Fruit fly (Drosophila melanogaster) whole organism, embryonic: ENCODE results near the gene CG2540.

Experiments used
- Asciz ChIP-seq: fragments of 200-800 bp; sonication (Bioruptor generic); optimal IDR thresholded peaks from 2 replicates; lab custom pipeline; 2017; ENCODE audit warnings: missing biosample characterization, mild to moderate bottlenecking, missing genetic modification characterization, missing genetic modification reagents
- B-H1 ChIP-seq: fragments of 200-800 bp; sonication (Bioruptor generic); IDR thresholded peaks from 3 replicates; pipeline ENCODE4 v1.3.6; 2022; ENCODE audit warnings: missing biosample characterization, missing genetic modification characterization
- CG1024 ChIP-seq: fragments of 200-800 bp; sonication (Bioruptor generic); IDR thresholded peaks from 2 replicates; pipeline ENCODE4 v1.3.6; 2022; ENCODE audit warnings: missing biosample characterization, missing genetic modification characterization
- CG10267 ChIP-seq: fragments of 200-800 bp; sonication (Bioruptor generic); optimal IDR thresholded peaks from 2 replicates; lab custom pipeline; 2018; ENCODE audit warnings: missing biosample characterization, mild to moderate bottlenecking, missing genetic modification characterization, moderate library complexity
- CG12299 ChIP-seq: fragments of 200-800 bp; sonication (Bioruptor generic); optimal IDR thresholded peaks from 2 replicates; lab custom pipeline; 2018; ENCODE audit warnings: missing biosample characterization, mild to moderate bottlenecking, missing genetic modification characterization
- CG14667 ChIP-seq: fragments of 200-800 bp; sonication (Bioruptor generic); IDR thresholded peaks from 2 replicates; pipeline ENCODE4 v1.3.6; 2022; ENCODE audit warnings: missing biosample characterization, missing genetic modification characterization
- CG15514 ChIP-seq: fragments of 200-800 bp; sonication (Bioruptor generic); optimal IDR thresholded peaks from 3 replicates; lab custom pipeline; 2017; ENCODE audit warnings: missing biosample characterization, missing genetic modification characterization, mild to moderate bottlenecking, moderate library complexity, missing genetic modification reagents
- CG17568 ChIP-seq: fragments of 200-800 bp; sonication (Bioruptor generic); optimal IDR thresholded peaks from 2 replicates; lab custom pipeline; 2018; ENCODE audit warnings: missing biosample characterization, mild to moderate bottlenecking, missing genetic modification characterization, moderate library complexity
- CG17912 ChIP-seq: fragments of 200-800 bp; sonication (Bioruptor generic); optimal IDR thresholded peaks from 2 replicates; lab custom pipeline; 2018; ENCODE audit warnings: missing biosample characterization, mild to moderate bottlenecking, missing genetic modification characterization
- CG2712 ChIP-seq: fragments of 200-800 bp; optimal IDR thresholded peaks from 3 replicates; lab custom pipeline; 2019; ENCODE audit warnings: missing biosample characterization, mild to moderate bottlenecking, missing genetic modification characterization, moderate library complexity
- CG31441 ChIP-seq: fragments of 200-800 bp; sonication (Bioruptor generic); IDR thresholded peaks from 2 replicates; pipeline ENCODE4 v1.3.6; 2022; ENCODE audit warnings: missing biosample characterization, missing genetic modification characterization
- CG3726 ChIP-seq: fragments of 200-800 bp; sonication (Bioruptor generic); IDR thresholded peaks from 3 replicates; pipeline ENCODE4, ENCODE4 v1.3.6; 2022; ENCODE audit warnings: missing biosample characterization, missing genetic modification characterization
- CG6254 ChIP-seq: fragments of 200-800 bp; sonication (Bioruptor generic); optimal IDR thresholded peaks from 3 replicates; lab custom pipeline; 2017; ENCODE audit warnings: mild to moderate bottlenecking, missing biosample characterization, missing genetic modification reagents, missing genetic modification characterization
- CG6689 ChIP-seq: fragments of 200-800 bp; sonication (Bioruptor generic); IDR thresholded peaks from 2 replicates; pipeline ENCODE4 v1.3.6; 2022; ENCODE audit warnings: missing biosample characterization, missing genetic modification characterization
- CG6791 ChIP-seq: fragments of 200-800 bp; sonication (Bioruptor generic); IDR thresholded peaks from 3 replicates; pipeline ENCODE4 v1.3.6; 2022; ENCODE audit warnings: missing biosample characterization, missing genetic modification characterization; ENCODE audit not compliant: partially characterized antibody
- CG7372 ChIP-seq: fragments of 200-800 bp; sonication (Bioruptor generic); IDR thresholded peaks from 2 replicates; pipeline ENCODE4 v1.3.6; 2022; ENCODE audit warnings: missing biosample characterization, missing genetic modification characterization
- Dip3 ChIP-seq: fragments of 200-800 bp; sonication (Bioruptor generic); optimal IDR thresholded peaks from 3 replicates; lab custom pipeline; 2016; ENCODE audit warnings: missing biosample characterization, missing genetic modification characterization
- HLH54F ChIP-seq: fragments of 200-800 bp; sonication (Bioruptor generic); optimal IDR thresholded peaks from 3 replicates; lab custom pipeline; 2016; ENCODE audit warnings: missing biosample characterization, missing genetic modification characterization
- HLHmδ ChIP-seq: fragments of 200-800 bp; sonication (Bioruptor generic); optimal IDR thresholded peaks from 2 replicates; lab custom pipeline; 2018; ENCODE audit warnings: missing biosample characterization, mild to moderate bottlenecking, missing genetic modification characterization, moderate library complexity
- HmgD ChIP-seq: fragments of 200-800 bp; sonication (Bioruptor generic); optimal IDR thresholded peaks from 3 replicates; lab custom pipeline; 2016; ENCODE audit warnings: missing biosample characterization, missing genetic modification characterization
- Mrtf ChIP-seq: fragments of 200-800 bp; sonication (Bioruptor generic); IDR thresholded peaks from 3 replicates; pipeline ENCODE4 v1.3.6; 2022; ENCODE audit warnings: missing biosample characterization, missing genetic modification characterization
- NK7.1 ChIP-seq: fragments of 200-800 bp; sonication (Bioruptor generic); optimal IDR thresholded peaks from 3 replicates; lab custom pipeline; 2016; ENCODE audit warnings: missing biosample characterization, missing genetic modification characterization
- Oli ChIP-seq: fragments of 200-800 bp; sonication (Bioruptor generic); optimal IDR thresholded peaks from 2 replicates; lab custom pipeline; 2018; ENCODE audit warnings: missing biosample characterization, mild to moderate bottlenecking, missing genetic modification characterization, moderate library complexity
- Optix ChIP-seq: fragments of 200-800 bp; sonication (Bioruptor generic); IDR thresholded peaks from 3 replicates; pipeline ENCODE4 v1.3.6; 2022; ENCODE audit warnings: missing biosample characterization, missing genetic modification characterization
- Poxn ChIP-seq: fragments of 200-800 bp; sonication (Bioruptor generic); IDR thresholded peaks from 2 replicates; pipeline ENCODE4 v1.3.6; 2022; ENCODE audit warnings: missing biosample characterization, missing genetic modification characterization
- Rx ChIP-seq: fragments of 200-800 bp; sonication (Bioruptor generic); IDR thresholded peaks from 2 replicates; pipeline ENCODE4 v1.3.6; 2022; ENCODE audit warnings: missing biosample characterization, missing genetic modification characterization
- Six4 ChIP-seq: fragments of 200-800 bp; sonication (Bioruptor generic); optimal IDR thresholded peaks from 2 replicates; lab custom pipeline; 2016; ENCODE audit warnings: missing biosample characterization, missing genetic modification characterization
- Sry-δ ChIP-seq: fragments of 200-800 bp; sonication (Bioruptor generic); optimal IDR thresholded peaks from 2 replicates; lab custom pipeline; 2016; ENCODE audit warnings: missing biosample characterization, missing genetic modification characterization
- ato ChIP-seq: fragments of 200-800 bp; sonication (Bioruptor generic); IDR thresholded peaks from 2 replicates; pipeline ENCODE4 v1.3.6; 2022; ENCODE audit warnings: missing biosample characterization, missing genetic modification characterization; ENCODE audit not compliant: partially characterized antibody
- bcd ChIP-seq: fragments of 200-800 bp; sonication (Bioruptor generic); optimal IDR thresholded peaks from 2 replicates; lab custom pipeline; 2017; ENCODE audit warnings: missing biosample characterization, mild to moderate bottlenecking, missing genetic modification characterization
- br ChIP-seq: fragments of >200 bp; optimal IDR thresholded peaks from 2 replicates; lab custom pipeline; 2017
- cato ChIP-seq: fragments of 200-800 bp; sonication (Bioruptor generic); optimal IDR thresholded peaks from 2 replicates; lab custom pipeline; 2016; ENCODE audit warnings: missing biosample characterization, missing genetic modification characterization, borderline replicate concordance
- chif ChIP-seq, 2 experiments: fragments of 200-800 bp; sonication (Bioruptor generic); optimal IDR thresholded peaks; 3 replicates each; lab custom pipeline; 2016; ENCODE audit warnings: missing biosample characterization in 2 of 2, missing genetic modification characterization in 2 of 2
- dimm ChIP-seq: fragments of 200-800 bp; sonication (Bioruptor generic); IDR thresholded peaks from 2 replicates; pipeline ENCODE4 v1.3.6; 2022; ENCODE audit warnings: missing biosample characterization, missing genetic modification characterization
- esg ChIP-seq: fragments of 200-800 bp; sonication (Bioruptor generic); conservative IDR thresholded peaks from 2 replicates; pipeline ENCODE4 v1.3.6; 2022; ENCODE audit warnings: missing biosample characterization, missing genetic modification characterization
- exex ChIP-seq: fragments of 200-800 bp; sonication (Bioruptor generic); optimal IDR thresholded peaks from 4 replicates; lab custom pipeline; 2018; ENCODE audit warnings: missing biosample characterization, mild to moderate bottlenecking, missing genetic modification characterization, moderate library complexity
- ftz-f1 ChIP-seq: fragments of 200-800 bp; sonication (Bioruptor generic); optimal IDR thresholded peaks from 2 replicates; lab custom pipeline; 2016; ENCODE audit warnings: missing biosample characterization, missing genetic modification characterization
- gce ChIP-seq: fragments of 200-800 bp; sonication (Bioruptor generic); IDR thresholded peaks from 3 replicates; pipeline ENCODE4 v1.3.6; 2022; ENCODE audit warnings: missing biosample characterization, missing genetic modification characterization
- knrl ChIP-seq: fragments of 200-800 bp; sonication (Bioruptor generic); IDR thresholded peaks from 3 replicates; pipeline ENCODE4 v1.3.6; 2022; ENCODE audit warnings: missing biosample characterization, missing genetic modification characterization; ENCODE audit not compliant: partially characterized antibody
- lmd ChIP-seq: fragments of 200-800 bp; sonication (Bioruptor generic); IDR thresholded peaks from 2 replicates; pipeline ENCODE4 v1.3.6; 2022; ENCODE audit warnings: missing biosample characterization, missing genetic modification characterization
- nerfin-1 ChIP-seq: fragments of 200-800 bp; sonication (Bioruptor generic); optimal IDR thresholded peaks from 3 replicates; lab custom pipeline; 2019; ENCODE audit warnings: missing biosample characterization, mild to moderate bottlenecking, missing genetic modification characterization, moderate library complexity
- oc ChIP-seq: fragments of 200-800 bp; sonication (Bioruptor generic); optimal IDR thresholded peaks from 2 replicates; lab custom pipeline; 2018; ENCODE audit warnings: missing biosample characterization, mild to moderate bottlenecking, missing genetic modification characterization, moderate library complexity
- peb ChIP-seq: fragments of 200-800 bp; sonication (Bioruptor generic); IDR thresholded peaks from 2 replicates; pipeline ENCODE4 v1.3.6; 2022; ENCODE audit warnings: missing biosample characterization, missing genetic modification characterization
- schlank ChIP-seq: fragments of 200-800 bp; sonication (Bioruptor generic); optimal IDR thresholded peaks from 2 replicates; lab custom pipeline; 2018; ENCODE audit warnings: missing biosample characterization, mild to moderate bottlenecking, missing genetic modification characterization
- sob ChIP-seq: fragments of 200-800 bp; sonication (Bioruptor generic); IDR thresholded peaks from 2 replicates; pipeline ENCODE4 v1.3.6; 2022; ENCODE audit warnings: missing biosample characterization, missing genetic modification characterization
- ssp ChIP-seq: fragments of 200-800 bp; sonication (Bioruptor generic); IDR thresholded peaks from 2 replicates; pipeline ENCODE4 v1.3.6; 2022; ENCODE audit warnings: missing biosample characterization, missing genetic modification characterization
- ttk ChIP-seq: fragments of 200-800 bp; sonication (Bioruptor generic); IDR thresholded peaks from 2 replicates; pipeline ENCODE4 v2.1.2; 2022; ENCODE audit warnings: missing biosample characterization, missing genetic modification characterization
- unpg ChIP-seq: fragments of 200-800 bp; sonication (Bioruptor generic); optimal IDR thresholded peaks from 3 replicates; lab custom pipeline; 2018; ENCODE audit warnings: missing biosample characterization, mild to moderate bottlenecking, missing genetic modification characterization, moderate library complexity
- vfl ChIP-seq: fragments of 200-800 bp; sonication (Bioruptor generic); optimal IDR thresholded peaks from 2 replicates; lab custom pipeline; 2016; ENCODE audit warnings: missing biosample characterization, missing genetic modification characterization
- wek ChIP-seq: fragments of 200-800 bp; sonication (Bioruptor generic); optimal IDR thresholded peaks from 3 replicates; lab custom pipeline; 2018; ENCODE audit warnings: missing biosample characterization, mild to moderate bottlenecking, missing genetic modification characterization, moderate library complexity
- zf30C ChIP-seq: fragments of 200-800 bp; sonication (Bioruptor generic); optimal IDR thresholded peaks from 3 replicates; lab custom pipeline; 2018; ENCODE audit warnings: missing biosample characterization, mild to moderate bottlenecking, missing genetic modification characterization

The CG2540 gene

DNA sequence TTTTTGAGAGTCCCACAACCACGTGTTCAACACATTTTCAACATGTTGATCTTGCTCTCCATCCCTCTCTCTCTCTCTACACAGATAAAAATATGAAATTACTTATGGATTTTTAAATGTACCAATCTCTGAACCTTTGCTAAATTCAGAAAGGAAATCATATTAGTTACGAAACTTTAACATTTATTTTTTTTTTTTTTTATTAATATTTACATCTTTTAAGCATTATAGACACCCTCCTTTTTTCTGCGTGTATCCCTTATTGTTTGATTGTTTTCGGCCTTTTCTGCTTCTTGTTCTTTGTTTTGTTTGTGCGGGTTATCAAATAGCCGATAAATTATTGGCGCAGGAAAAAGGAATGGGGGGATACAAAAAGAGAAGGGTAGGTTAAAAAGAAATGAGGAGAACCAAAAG is 36.8 kb downstream of the CG2540 start (continued):
- TF ChIP-seq cato (GFP tag; lab: Kevin White, UChicago) = peak; percentile 91
- peak; percentile 92; the same call in 1 of the 3 replicates for TF ChIP-seq CG3726 (GFP tag; lab: Robert Waterston, UW)
- peak; percentile 83 for TF ChIP-seq CG1024
- peak; percentile 99 for TF ChIP-seq CG31441 (GFP tag; lab: Robert Waterston, UW)
- TF ChIP-seq esg (GFP tag; lab: Robert Waterston, UW) = peak; percentile 89
- TF ChIP-seq Six4 (GFP tag; lab: Kevin White, UChicago) = peak; percentile 96
- peak; percentile 98 for TF ChIP-seq unpg
- peak; percentile 44 for TF ChIP-seq Sry-δ (GFP tag; lab: Kevin White, UChicago)
- TF ChIP-seq CG6791 (GFP tag; lab: Robert Waterston, UW) = no peak
- TF ChIP-seq CG6254 = peak; percentile 94
- peak; percentile 74 for TF ChIP-seq NK7.1 (GFP tag; lab: Kevin White, UChicago)
- peak; percentile 95 for TF ChIP-seq CG7372
- peak; percentile 96 for TF ChIP-seq nerfin-1 (tag; lab: Kevin White, UChicago)
- peak; percentile 56; the same call in 1 of the 3 replicates for TF ChIP-seq Optix (GFP tag; lab: Robert Waterston, UW)
- peak; percentile 60 for TF ChIP-seq wek (GFP tag; lab: Kevin White, UChicago)
- TF ChIP-seq bcd (GFP tag; lab: Kevin White, UChicago) = peak; percentile 93
- peak; percentile 96 for TF ChIP-seq CG10267
- TF ChIP-seq B-H1 = peak; percentile 91
- no peak for TF ChIP-seq br (lab: Kevin White, UChicago)
- TF ChIP-seq Oli = peak; percentile 96
- TF ChIP-seq Asciz (GFP tag; lab: Kevin White, UChicago) = peak; percentile 94
- peak; percentile 94 for TF ChIP-seq CG12299 (tag; lab: Kevin White, UChicago)
- TF ChIP-seq Dip3 (GFP tag; lab: Kevin White, UChicago) = peak; percentile 76
- TF ChIP-seq CG17568 (GFP tag; lab: Kevin White, UChicago) = peak; percentile 89
- no peak for TF ChIP-seq ftz-f1 (GFP tag; lab: Kevin White, UChicago)
- TF ChIP-seq Poxn (GFP tag; lab: Robert Waterston, UW) = peak; percentile 84
- TF ChIP-seq lmd (GFP tag; lab: Robert Waterston, UW) = peak; percentile 96
- peak; percentile 84 for TF ChIP-seq exex
- peak; percentile 90 for TF ChIP-seq peb
- no peak for TF ChIP-seq HLHmδ (GFP tag; lab: Kevin White, UChicago)
- peak; percentile 82 for TF ChIP-seq Rx (GFP tag; lab: Robert Waterston, UW)
- TF ChIP-seq ato (GFP tag; lab: Robert Waterston, UW) = no peak
- peak; percentile 95 for TF ChIP-seq oc
- peak; percentile 96 for TF ChIP-seq ttk
- TF ChIP-seq zf30C (GFP tag; lab: Kevin White, UChicago) = peak; percentile 99
- TF ChIP-seq CG17912 (GFP tag; lab: Kevin White, UChicago) = peak; percentile 68
- peak; percentile 94 for TF ChIP-seq CG14667 (GFP tag; lab: Robert Waterston, UW)
- peak; percentile 85 for TF ChIP-seq schlank (tag; lab: Kevin White, UChicago)
- TF ChIP-seq HmgD = no peak
- peak; percentile 73 for TF ChIP-seq HLH54F (GFP tag; lab: Kevin White, UChicago)
- peak; percentile 99 for TF ChIP-seq CG2712 (tag; lab: Kevin White, UChicago)
- peak; percentile 96 for TF ChIP-seq CG6689 (GFP tag; lab: Robert Waterston, UW)
- TF ChIP-seq CG15514 = peak; percentile 84
- peak; percentile 96 for TF ChIP-seq gce (GFP tag; lab: Robert Waterston, UW)
- peak; percentile 87 for TF ChIP-seq ssp (GFP tag; lab: Robert Waterston, UW)
- peak; percentile 96 for TF ChIP-seq sob (GFP tag; lab: Robert Waterston, UW)
- TF ChIP-seq chif (GFP tag; optimal IDR thresholded peaks at IDR 0.05; lab: Kevin White, UChicago) = peak; percentile 80 to 90
- peak; percentile 87 for TF ChIP-seq dimm
- TF ChIP-seq knrl (GFP tag; lab: Robert Waterston, UW) = no peak
- peak; percentile 93 for TF ChIP-seq Mrtf (GFP tag; lab: Robert Waterston, UW)
- TF ChIP-seq vfl (GFP tag; lab: Kevin White, UChicago) = peak; percentile 68
